Worm (Caenorhabditis elegans): ENCODE results near the gene sde-2.

- TF ChIP-seq ceh-9 (tag; optimal IDR thresholded peaks at IDR 0.05), result no peak
- no peak for TF ChIP-seq C38D4.7 (GFP tag; optimal IDR thresholded peaks at IDR 0.05)
- no peak for TF ChIP-seq elt-2 (tag; optimal IDR thresholded peaks at IDR 0.05)
- no peak for TF ChIP-seq gmeb-2 (tag; optimal IDR thresholded peaks at IDR 0.05)
Observed at ce11 chrV:13625517-13626097, 1.8 kb upstream of the sde-2 start, which contains the start of the genes nduv-2 and F53F4.12.

Data from whole organism, late embryonic.